Worm (Caenorhabditis elegans): ENCODE measurements around the gene col-165.

- TF ChIP-seq tra-4 (tag; optimal IDR thresholded peaks at IDR 0.05) (no peak), ets-7 (tag; optimal IDR thresholded peaks at IDR 0.05) (no peak), hmbx-1 (tag; optimal IDR thresholded peaks at IDR 0.05) (no peak), tbx-37 (GFP tag; conservative IDR thresholded peaks at IDR 0.05) (no peak)
Measured at ce11 chrX:4402854-4403253, 49.4 kb downstream of the col-165 start, which contains the start of gene D1079.1.
